Fruit fly (Drosophila melanogaster) whole organism: ENCODE measurements around the gene CG4374.

Source experiments
- CG8478 ChIP-seq: fragments of >200 bp; optimal IDR thresholded peaks from 2 replicates; lab custom pipeline; 2018; ENCODE audit warnings: inconsistent platforms
- Dll ChIP-seq: fragments of >200 bp; optimal IDR thresholded peaks from 2 replicates; lab custom pipeline; 2017
- EcR ChIP-seq, 2 experiments: fragments of >200 bp; optimal IDR thresholded peaks; 2 replicates each; lab custom pipeline; 2017; ENCODE audit warnings: missing biosample characterization in 2 of 2, missing genetic modification characterization in 2 of 2, missing genetic modification reagents in 2 of 2
- pan ChIP-seq: fragments of >200 bp; optimal IDR thresholded peaks from 2 replicates; lab custom pipeline; 2017
- psq ChIP-seq: fragments of >200 bp; optimal IDR thresholded peaks from 2 replicates; lab custom pipeline; 2017
- usp ChIP-seq: fragments of >200 bp; optimal IDR thresholded peaks from 2 replicates; lab custom pipeline; 2017; ENCODE audit warnings: missing biosample characterization, missing genetic modification characterization, mixed read lengths

The CG4374 gene

dm6 chr3R:23372624-23373023 lies 99.5 kb downstream of the CG4374 start, which contains the start of gene CG42827:
Gene CG42827 (plus strand): TSS chr3R:23372924.
- TF ChIP-seq pan (no peak), Dll (lab: Kevin White, UChicago) (no peak), usp (no peak), EcR (GFP tag; optimal IDR thresholded peaks at IDR 0.05; lab: Kevin White, UChicago) (no peak), CG8478 (lab: Kevin White, UChicago) (no peak), psq (lab: Kevin White, UChicago) (no peak)

dm6 chr3R:23368235-23368634 lies 103.8 kb downstream of the CG4374 start:
- TF ChIP-seq pan (no peak), Dll (lab: Kevin White, UChicago) (no peak), usp (no peak), CG8478 (lab: Kevin White, UChicago) (no peak), psq (lab: Kevin White, UChicago) (no peak), EcR (GFP tag; optimal IDR thresholded peaks at IDR 0.05; lab: Kevin White, UChicago) (no peak)

dm6 chr3R:23367540-23367939 lies 104.5 kb downstream of the CG4374 start:
- TF ChIP-seq usp (no peak), psq (lab: Kevin White, UChicago) (no peak), EcR (GFP tag; optimal IDR thresholded peaks at IDR 0.05; lab: Kevin White, UChicago) (no peak), pan (no peak), CG8478 (lab: Kevin White, UChicago) (no peak), Dll (lab: Kevin White, UChicago) (no peak)

- TF ChIP-seq usp (no peak), psq (lab: Kevin White, UChicago) (no peak), CG8478 (lab: Kevin White, UChicago) (no peak), pan (no peak), EcR (GFP tag; optimal IDR thresholded peaks at IDR 0.05; lab: Kevin White, UChicago) (no peak), Dll (lab: Kevin White, UChicago) (no peak)
Observed at dm6 chr3R:23365028-23365427, 107.0 kb downstream of the CG4374 start.

- no peak for TF ChIP-seq Dll (lab: Kevin White, UChicago)
- peak; percentile 91 for TF ChIP-seq pan
Observed at dm6 chr3R:23363515-23364124, 108.5 kb downstream of the CG4374 start, which contains the start of gene CG4408. Gene CG4408 (minus strand): TSS chr3R:23363574.

dm6 chr3R:23360356-23360755 lies 111.7 kb downstream of the CG4374 start:
- TF ChIP-seq EcR (GFP tag; optimal IDR thresholded peaks at IDR 0.05; lab: Kevin White, UChicago) (no peak), psq (lab: Kevin White, UChicago) (no peak), pan (no peak), Dll (lab: Kevin White, UChicago) (no peak), usp (no peak), CG8478 (lab: Kevin White, UChicago) (no peak)

dm6 chr3R:23359420-23359819 lies 112.7 kb downstream of the CG4374 start:
- TF ChIP-seq pan (no peak), CG8478 (lab: Kevin White, UChicago) (no peak), usp (no peak), EcR (GFP tag; optimal IDR thresholded peaks at IDR 0.05; lab: Kevin White, UChicago) (no peak), psq (lab: Kevin White, UChicago) (no peak), Dll (lab: Kevin White, UChicago) (no peak)
